Fruit fly (Drosophila melanogaster) ovary, adult (tissue): ENCODE results near the gene CG33552.
A peak's percentile ranks its signal among the peaks of the same experiment; 100 is the strongest.

Experiments used
- CG17801 ChIP-seq: fragments of 200-800 bp; optimal IDR thresholded peaks from 2 replicates; lab custom pipeline; 2019; ENCODE audit warnings: missing biosample characterization, mild to moderate bottlenecking, missing genetic modification characterization, moderate library complexity; ENCODE audit not compliant: partially characterized antibody

Gene CG33552

dm6 chr2L:16710234-16710633 lies 27.9 kb downstream of the CG33552 start:
- TF ChIP-seq CG17801 = no peak

dm6 chr2L:16710677-16711076 lies 28.4 kb downstream of the CG33552 start:
- no peak for TF ChIP-seq CG17801

dm6 chr2L:16711891-16712290 lies 29.6 kb downstream of the CG33552 start:
- no peak for TF ChIP-seq CG17801

- no peak for TF ChIP-seq CG17801
These were observed 31.6 kb downstream of the CG33552 start for dm6 chr2L:16713929-16714328.

- TF ChIP-seq CG17801 = no peak
These were observed 33.0 kb downstream of the CG33552 start for dm6 chr2L:16715133-16715833.

dm6 chr2L:16715841-16716701 lies 33.8 kb downstream of the CG33552 start, which contains the start of the genes Cyt-c-d and CG31808:
TSS of gene Cyt-c-d (plus strand) at chr2L:16715891.
TSS of gene CG31808 (minus strand) at chr2L:16716195.
- TF ChIP-seq CG17801 = peak; percentile 90

dm6 chr2L:16716771-16717170 lies 34.5 kb downstream of the CG33552 start:
- TF ChIP-seq CG17801 = no peak

dm6 chr2L:16718446-16719173 lies 36.3 kb downstream of the CG33552 start:
- no peak for TF ChIP-seq CG17801

- TF ChIP-seq CG17801 = peak; percentile 19
These were observed 37.6 kb downstream of the CG33552 start, which contains the start of gene Cyt-c-p for dm6 chr2L:16719643-16720515. TSS of gene Cyt-c-p (plus strand) at chr2L:16719932.

- TF ChIP-seq CG17801 = peak; percentile 97
These were observed 38.7 kb downstream of the CG33552 start for dm6 chr2L:16720707-16721700.

- TF ChIP-seq CG17801 = no peak
These were observed 40.3 kb downstream of the CG33552 start for dm6 chr2L:16722596-16722995.

- peak; percentile 44 for TF ChIP-seq CG17801
These were observed 45.3 kb downstream of the CG33552 start, which contains the start of gene VhaSFD for dm6 chr2L:16727578-16728023. TSS of gene VhaSFD (minus strand) at chr2L:16727826.

dm6 chr2L:16729556-16729955 lies 47.3 kb downstream of the CG33552 start, which contains the start of gene Tsen2:
TSS of gene Tsen2 (plus strand) at chr2L:16729777.
- TF ChIP-seq CG17801 = no peak

dm6 chr2L:16730939-16731338 lies 48.6 kb downstream of the CG33552 start, which contains the start of gene CG17996:
TSS of gene CG17996 (minus strand) at chr2L:16731039.
- no peak for TF ChIP-seq CG17801
